Worm (Caenorhabditis elegans) whole organism, L4/young adult: ENCODE results near the gene R52.5.

Experiments used
- dao-5 ChIP-seq: sonication (generic microtip); optimal IDR thresholded peaks from 2 replicates; lab custom pipeline; 2016; ENCODE audit warnings: missing genotype, missing genetic modification characterization, moderate library complexity, missing compliant biosample characterization
- him-1 ChIP-seq: sonication (generic microtip); optimal IDR thresholded peaks from 2 replicates; lab custom pipeline; 2016; ENCODE audit warnings: missing genotype, missing genetic modification reagents, missing genetic modification characterization, missing compliant biosample characterization

- TF ChIP-seq him-1 (tag; lab: Kevin White, UChicago) (no peak), dao-5 (no peak)
These were observed 3.1 kb upstream of the R52.5 start, which contains the start of gene R52.6 for ce11 chrII:2112948-2113347.
